Fruit fly (Drosophila melanogaster): ENCODE measurements around the gene CG42537.

Gene CG42537

dm6 chr3R:6416242-6416641, 38.6 kb downstream of the CG42537 start (continued):
- peak; percentile 46; the same call in 1 of the 3 replicates for TF ChIP-seq CG11093 (GFP tag; IDR thresholded peaks at IDR 0.05)
- peak; percentile 35 for TF ChIP-seq run (tag; optimal IDR thresholded peaks at IDR 0.05)
- TF ChIP-seq ATbp (GFP tag; optimal IDR thresholded peaks at IDR 0.05): peak; percentile 69
- TF ChIP-seq Fer2 (tag; optimal IDR thresholded peaks at IDR 0.05): peak; percentile 63
- peak; percentile 75 for TF ChIP-seq CG13624 (GFP tag; optimal IDR thresholded peaks at IDR 0.05)
- peak; percentile 85 for TF ChIP-seq CG2678 (tag; optimal IDR thresholded peaks at IDR 0.05)
- TF ChIP-seq YL-1 (GFP tag; optimal IDR thresholded peaks at IDR 0.05): no peak
- peak; percentile 3 for TF ChIP-seq Spps (tag; optimal IDR thresholded peaks at IDR 0.05)
- peak; percentile 89 for TF ChIP-seq pb (GFP tag; optimal IDR thresholded peaks at IDR 0.05)
- no peak for TF ChIP-seq CG4707 (GFP tag; optimal IDR thresholded peaks at IDR 0.05)
- peak; percentile 81 for TF ChIP-seq stc (GFP tag; IDR thresholded peaks at IDR 0.05)
- peak; percentile 46 for TF ChIP-seq CG16815 (GFP tag; optimal IDR thresholded peaks at IDR 0.05)
- TF ChIP-seq bbx (GFP tag; IDR thresholded peaks at IDR 0.05; ENCODE audit: partially characterized antibody): no peak
- TF ChIP-seq zfh1 (GFP tag; IDR thresholded peaks at IDR 0.05): peak; percentile 81
- no peak for TF ChIP-seq Neu2 (GFP tag; optimal IDR thresholded peaks at IDR 0.05; ENCODE audit: borderline replicate concordance)
- peak; percentile 85 for TF ChIP-seq lilli (GFP tag; optimal IDR thresholded peaks at IDR 0.05)
- TF ChIP-seq CG7928 (GFP tag; optimal IDR thresholded peaks at IDR 0.05): peak; percentile 38
- no peak for TF ChIP-seq CG17912 (GFP tag; optimal IDR thresholded peaks at IDR 0.05)
- no peak for TF ChIP-seq trem (tag; optimal IDR thresholded peaks at IDR 0.05)
- no peak for TF ChIP-seq pfk (GFP tag; optimal IDR thresholded peaks at IDR 0.05)
- peak; percentile 76 for TF ChIP-seq NK7.1 (GFP tag; optimal IDR thresholded peaks at IDR 0.05)
- peak; percentile 98 for TF ChIP-seq Med (GFP tag)
- 0 out of 2 replicates have a peak, but pooled peaks have one; percentile 48 for TF ChIP-seq ssp (GFP tag; IDR thresholded peaks at IDR 0.05)
- TF ChIP-seq fru (optimal IDR thresholded peaks at IDR 0.05): no peak
- TF ChIP-seq CG7271 (tag; optimal IDR thresholded peaks at IDR 0.05): no peak
- peak; percentile 17 for TF ChIP-seq CG12236 (GFP tag; optimal IDR thresholded peaks at IDR 0.05)
- TF ChIP-seq CG34224 (GFP tag; IDR thresholded peaks at IDR 0.05; ENCODE audit: partially characterized antibody): no peak
- TF ChIP-seq phol (tag; optimal IDR thresholded peaks at IDR 0.05): peak; percentile 54
- no peak for TF ChIP-seq CG30020 (tag; optimal IDR thresholded peaks at IDR 0.05)
- peak; percentile 70 for TF ChIP-seq CG32772 (GFP tag; IDR thresholded peaks at IDR 0.05)
- TF ChIP-seq PHDP (tag; optimal IDR thresholded peaks at IDR 0.05): peak; percentile 82
- TF ChIP-seq CG9932 (GFP tag; IDR thresholded peaks at IDR 0.05): peak; percentile 73
- peak; percentile 71 for TF ChIP-seq Oli (tag; optimal IDR thresholded peaks at IDR 0.05)
- TF ChIP-seq Doc2 (GFP tag; IDR thresholded peaks at IDR 0.05): peak; percentile 44; the same call in 1 of the 2 replicates
- peak; percentile 73 for TF ChIP-seq E2f1 (GFP tag; IDR thresholded peaks at IDR 0.05)
- TF ChIP-seq Bteb2 (GFP tag; optimal IDR thresholded peaks at IDR 0.05): peak; percentile 66
- TF ChIP-seq Gsc (GFP tag; IDR thresholded peaks at IDR 0.05): no peak
- peak; percentile 67 for TF ChIP-seq bab2 (GFP tag; optimal IDR thresholded peaks at IDR 0.05)
- 0 out of 2 replicates have a peak, but pooled peaks have one; percentile 21 for TF ChIP-seq rib (GFP tag; IDR thresholded peaks at IDR 0.05)
- peak; percentile 74 for TF ChIP-seq CG17612 (GFP tag; IDR thresholded peaks at IDR 0.05)
- TF ChIP-seq CG13287 (GFP tag; IDR thresholded peaks at IDR 0.05; ENCODE audit: partially characterized antibody): no peak
- TF ChIP-seq vnd (GFP tag; IDR thresholded peaks at IDR 0.05; ENCODE audit: partially characterized antibody): no peak
- no peak for TF ChIP-seq Hmx (GFP tag; optimal IDR thresholded peaks at IDR 0.05)
- TF ChIP-seq CG4854 (GFP tag; optimal IDR thresholded peaks at IDR 0.05): peak; percentile 53
- peak; percentile 89 for TF ChIP-seq sens (GFP tag)
- peak; percentile 52 for TF ChIP-seq kay (GFP tag; optimal IDR thresholded peaks at IDR 0.05)
- peak; percentile 86 for TF ChIP-seq chm (GFP tag; IDR thresholded peaks at IDR 0.05)
- peak; percentile 79 for TF ChIP-seq CG7357 (GFP tag; IDR thresholded peaks at IDR 0.05)
- TF ChIP-seq sna (GFP tag; IDR thresholded peaks at IDR 0.05; ENCODE audit: partially characterized antibody): no peak
- peak; percentile 60 for TF ChIP-seq CG31365 (tag; optimal IDR thresholded peaks at IDR 0.05)
- TF ChIP-seq Abd-B (GFP tag; optimal IDR thresholded peaks at IDR 0.05): peak; percentile 10

Data from whole organism, embryonic.